Fruit fly (Drosophila melanogaster): ENCODE data around the gene vap.

Gene vap

DNA sequence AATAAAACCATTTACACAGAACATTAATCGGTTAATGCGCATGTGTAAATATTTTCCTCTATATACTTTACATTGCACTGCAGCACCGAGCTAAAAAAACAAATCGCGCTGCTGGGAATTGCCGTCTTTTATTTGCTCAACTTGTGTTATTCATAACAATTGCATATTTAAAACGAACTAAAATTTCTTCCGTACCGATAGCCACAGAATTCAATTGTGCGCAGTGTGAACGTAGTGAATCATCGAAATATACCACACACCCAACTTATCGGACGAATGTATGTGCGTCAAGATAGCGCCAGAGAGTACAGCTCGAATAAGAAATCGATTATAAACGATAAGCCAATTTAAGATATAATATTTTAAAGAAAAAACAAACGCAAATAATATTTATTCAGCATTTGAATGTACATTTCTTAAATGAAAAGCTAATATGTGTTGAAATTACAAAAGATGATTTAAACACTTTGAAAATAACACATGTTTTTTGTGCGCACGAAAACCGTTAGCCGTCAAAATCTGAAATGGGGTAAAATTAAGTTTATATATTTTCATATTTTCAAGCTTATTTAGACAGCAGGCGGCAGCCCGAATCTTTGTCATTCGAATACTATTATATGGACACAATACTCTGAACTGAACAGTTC lies at the start of gene vap, which contains the start of gene CG12698:
vap (minus strand) TSS at position 262 of the 647 bp plus-strand sequence.
CG12698 (plus strand) TSS at position 597 of the 647 bp plus-strand sequence.
- TF ChIP-seq EcR (GFP tag; optimal IDR thresholded peaks at IDR 0.05) (no peak), usp (GFP tag; optimal IDR thresholded peaks at IDR 0.05) (no peak), CG8478 (optimal IDR thresholded peaks at IDR 0.05) (no peak), Dll (optimal IDR thresholded peaks at IDR 0.05) (no peak), psq (optimal IDR thresholded peaks at IDR 0.05) (no peak), pan (optimal IDR thresholded peaks at IDR 0.05) (no peak)

DNA sequence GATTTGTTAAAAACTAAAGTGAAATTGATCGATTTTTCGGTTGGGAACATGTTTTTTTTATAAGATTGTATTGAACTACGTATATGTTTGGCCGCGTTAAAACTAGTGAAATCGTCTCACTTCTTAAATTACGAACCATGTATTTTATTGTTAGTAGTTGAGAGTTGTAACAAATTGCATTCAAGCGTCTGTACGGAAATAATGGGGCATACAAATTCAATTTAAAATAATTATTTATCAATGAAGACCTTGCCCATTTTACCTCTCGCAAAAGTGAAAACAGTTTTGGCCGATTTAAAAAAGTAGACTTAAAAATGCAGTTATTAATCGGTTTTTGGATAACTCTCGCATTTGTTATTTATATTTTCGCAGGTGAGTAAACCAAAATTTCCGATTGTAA lies 3.2 kb upstream of the vap start, which contains the start of gene Muc14A:
Muc14A (plus strand) TSS at position 301 of the 400 bp plus-strand sequence.
- TF ChIP-seq pan (optimal IDR thresholded peaks at IDR 0.05), result no peak
- TF ChIP-seq CG8478 (optimal IDR thresholded peaks at IDR 0.05), result no peak
- no peak for TF ChIP-seq EcR (GFP tag; optimal IDR thresholded peaks at IDR 0.05)
- no peak for TF ChIP-seq Dll (optimal IDR thresholded peaks at IDR 0.05)
- TF ChIP-seq usp (GFP tag; optimal IDR thresholded peaks at IDR 0.05), result no peak
- no peak for TF ChIP-seq psq (optimal IDR thresholded peaks at IDR 0.05)

DNA sequence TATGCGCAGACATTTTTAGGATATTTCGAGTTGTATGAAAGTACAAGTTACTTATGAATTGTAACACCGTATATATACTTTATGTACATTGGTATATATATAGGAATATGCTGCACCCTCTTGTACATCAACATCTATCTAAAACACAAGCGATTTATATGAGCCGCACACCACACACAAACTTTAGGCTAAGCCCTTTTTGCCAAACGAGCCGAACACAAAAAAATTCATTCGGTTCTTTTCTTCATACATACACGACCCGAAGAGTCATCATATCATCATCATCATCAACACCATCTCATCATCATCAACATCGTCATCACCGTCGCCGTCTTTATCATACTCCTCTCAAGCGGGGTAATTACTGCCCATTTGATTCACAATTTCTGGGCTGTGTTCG lies 546 bp downstream of the vap start:
- TF ChIP-seq pan (optimal IDR thresholded peaks at IDR 0.05) (no peak), psq (optimal IDR thresholded peaks at IDR 0.05) (no peak), CG8478 (optimal IDR thresholded peaks at IDR 0.05) (no peak), usp (GFP tag; optimal IDR thresholded peaks at IDR 0.05) (no peak), Dll (optimal IDR thresholded peaks at IDR 0.05) (no peak), EcR (GFP tag; optimal IDR thresholded peaks at IDR 0.05) (no peak)

DNA sequence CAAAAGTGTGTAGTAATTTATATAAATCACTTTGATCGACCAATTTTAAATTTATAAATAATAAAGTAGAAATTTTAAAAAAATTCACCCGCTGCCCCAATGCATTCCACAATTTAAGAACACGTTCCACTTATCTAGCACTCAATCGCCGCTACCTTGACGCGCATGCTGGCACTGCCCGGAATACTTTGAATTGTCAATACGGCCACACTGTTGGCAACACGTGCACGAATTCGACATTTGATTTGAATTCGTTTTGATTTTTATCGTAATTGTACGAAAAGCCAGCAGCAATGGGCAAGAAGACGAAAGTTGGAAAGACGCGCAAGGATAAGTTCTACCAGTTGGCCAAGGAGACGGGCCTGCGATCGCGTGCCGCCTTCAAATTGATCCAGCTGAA lies 8.8 kb downstream of the vap start, which contains the start of gene CG8939:
CG8939 (plus strand) TSS at position 186 of the 400 bp plus-strand sequence.
- no peak for TF ChIP-seq usp (GFP tag; optimal IDR thresholded peaks at IDR 0.05)
- TF ChIP-seq psq (optimal IDR thresholded peaks at IDR 0.05), result no peak
- no peak for TF ChIP-seq EcR (GFP tag; optimal IDR thresholded peaks at IDR 0.05)
- TF ChIP-seq Dll (optimal IDR thresholded peaks at IDR 0.05), result no peak
- TF ChIP-seq CG8478 (optimal IDR thresholded peaks at IDR 0.05), result no peak
- TF ChIP-seq pan (optimal IDR thresholded peaks at IDR 0.05), result no peak

DNA sequence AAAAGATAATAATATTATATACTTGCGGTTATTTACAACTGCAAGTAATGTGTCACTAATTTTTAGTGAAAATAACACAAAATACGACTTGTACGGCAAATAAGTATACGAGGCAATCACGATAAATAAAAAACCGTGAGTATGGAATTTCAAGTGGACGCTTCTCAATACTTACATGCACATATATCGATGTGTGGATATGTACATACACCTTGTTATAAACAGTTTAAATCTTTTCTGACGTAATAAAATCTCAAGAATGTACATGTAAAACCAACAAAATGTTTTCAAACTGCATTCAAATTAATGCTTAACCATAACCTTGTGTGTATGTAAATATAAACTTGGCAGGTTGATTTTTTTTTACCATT lies 13.1 kb downstream of the vap start:
- no peak for TF ChIP-seq psq (optimal IDR thresholded peaks at IDR 0.05)
- TF ChIP-seq usp (GFP tag; optimal IDR thresholded peaks at IDR 0.05), result no peak
- TF ChIP-seq EcR (GFP tag; optimal IDR thresholded peaks at IDR 0.05), result no peak
- no peak for TF ChIP-seq CG8478 (optimal IDR thresholded peaks at IDR 0.05)
- no peak for TF ChIP-seq Dll (optimal IDR thresholded peaks at IDR 0.05)
- TF ChIP-seq pan (optimal IDR thresholded peaks at IDR 0.05), result no peak

DNA sequence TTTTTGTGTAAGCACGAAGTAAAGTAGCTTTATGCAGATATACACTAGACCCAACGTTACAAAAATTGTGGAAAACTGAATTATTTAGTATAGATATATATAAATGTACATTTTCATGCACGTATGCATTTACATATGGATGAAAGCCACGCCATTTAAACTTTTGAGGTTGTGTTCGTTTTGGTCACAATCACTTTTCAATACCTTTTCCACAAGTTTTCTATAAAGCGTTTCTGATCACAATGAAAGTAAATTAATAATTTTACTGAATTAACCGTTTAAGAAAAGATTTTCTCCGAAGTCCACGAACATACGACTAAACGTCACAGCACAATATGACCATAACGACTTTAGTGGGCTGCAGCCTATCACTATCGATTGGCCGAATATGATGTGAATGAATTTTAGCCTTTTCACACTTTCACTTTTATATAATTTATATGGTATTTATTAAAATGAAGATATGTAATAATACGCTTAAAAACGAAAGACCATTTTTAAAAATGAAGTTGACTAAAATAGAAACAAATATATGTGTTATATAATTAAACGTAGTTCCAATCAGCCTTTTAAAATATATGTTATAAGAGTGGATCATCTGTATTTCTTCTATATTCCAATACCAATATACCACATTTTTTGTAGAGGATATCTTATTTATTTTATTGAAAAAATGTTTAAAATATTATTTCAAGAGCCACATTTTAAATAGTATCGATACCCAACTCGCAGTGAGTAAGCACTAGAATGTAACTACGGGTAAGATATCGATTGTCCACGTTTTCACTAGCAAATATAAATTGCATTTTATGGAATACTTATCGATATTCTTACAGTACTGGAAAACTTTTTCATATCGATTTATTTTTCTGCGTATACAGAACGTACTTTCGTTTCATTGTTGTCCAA lies 13.7 kb downstream of the vap start, which contains the start of the genes CG46312, eIF5 and exd:
CG46312 (minus strand) TSS at position 357 of the 909 bp plus-strand sequence.
eIF5 (minus strand) TSS at position 357 of the 909 bp plus-strand sequence.
exd (plus strand) TSS at position 851 of the 909 bp plus-strand sequence.
- TF ChIP-seq Dll (optimal IDR thresholded peaks at IDR 0.05) (no peak), EcR (GFP tag; optimal IDR thresholded peaks at IDR 0.05) (no peak), usp (GFP tag; optimal IDR thresholded peaks at IDR 0.05) (no peak), psq (optimal IDR thresholded peaks at IDR 0.05) (no peak), pan (optimal IDR thresholded peaks at IDR 0.05) (no peak), CG8478 (optimal IDR thresholded peaks at IDR 0.05) (no peak)

DNA sequence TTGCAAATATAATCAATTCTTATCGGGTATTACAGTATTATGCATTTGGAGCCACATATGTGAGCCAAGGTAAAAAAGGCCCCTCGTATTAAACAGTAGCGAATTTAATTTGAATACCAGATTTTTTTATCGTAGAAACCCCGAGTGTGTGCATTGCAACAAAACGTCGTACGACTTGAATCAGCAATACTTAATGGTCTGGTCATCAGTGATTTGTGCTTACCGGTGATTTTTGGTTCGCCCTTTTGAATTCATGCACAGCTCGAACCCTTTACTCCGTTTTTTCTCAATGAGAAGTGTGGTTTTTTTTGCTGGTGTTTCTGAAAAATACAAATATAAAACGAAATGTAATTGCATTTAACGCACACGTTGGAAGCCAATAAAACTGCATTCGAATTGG lies 16.0 kb downstream of the vap start:
- TF ChIP-seq Dll (optimal IDR thresholded peaks at IDR 0.05) (no peak), EcR (GFP tag; optimal IDR thresholded peaks at IDR 0.05) (no peak), CG8478 (optimal IDR thresholded peaks at IDR 0.05) (no peak), pan (optimal IDR thresholded peaks at IDR 0.05) (no peak), usp (GFP tag; optimal IDR thresholded peaks at IDR 0.05) (no peak), psq (optimal IDR thresholded peaks at IDR 0.05) (no peak)

DNA sequence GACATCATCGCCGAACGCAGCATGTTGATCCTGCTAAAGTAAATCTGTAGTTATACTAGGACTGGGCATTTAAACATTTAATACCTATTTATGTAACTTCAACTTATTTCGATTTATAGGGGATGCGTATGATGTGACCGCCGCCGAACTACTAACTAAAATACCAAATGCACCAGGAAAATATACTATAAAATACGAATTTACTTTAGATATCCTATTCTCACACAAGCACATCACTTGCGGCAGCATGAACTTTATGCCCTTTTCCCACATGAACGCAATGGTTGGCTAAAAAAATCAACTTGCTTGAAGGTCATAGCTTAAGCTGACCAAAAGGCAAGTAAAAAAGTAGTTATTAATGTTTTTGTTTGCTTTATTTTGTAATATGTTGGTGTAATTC lies 19.0 kb downstream of the vap start, which contains the start of gene ND-20:
ND-20 (minus strand) TSS at position 155 of the 400 bp plus-strand sequence.
- no peak for TF ChIP-seq psq (optimal IDR thresholded peaks at IDR 0.05)
- no peak for TF ChIP-seq Dll (optimal IDR thresholded peaks at IDR 0.05)
- no peak for TF ChIP-seq pan (optimal IDR thresholded peaks at IDR 0.05)
- TF ChIP-seq CG8478 (optimal IDR thresholded peaks at IDR 0.05), result no peak
- no peak for TF ChIP-seq EcR (GFP tag; optimal IDR thresholded peaks at IDR 0.05)
- no peak for TF ChIP-seq usp (GFP tag; optimal IDR thresholded peaks at IDR 0.05)

DNA sequence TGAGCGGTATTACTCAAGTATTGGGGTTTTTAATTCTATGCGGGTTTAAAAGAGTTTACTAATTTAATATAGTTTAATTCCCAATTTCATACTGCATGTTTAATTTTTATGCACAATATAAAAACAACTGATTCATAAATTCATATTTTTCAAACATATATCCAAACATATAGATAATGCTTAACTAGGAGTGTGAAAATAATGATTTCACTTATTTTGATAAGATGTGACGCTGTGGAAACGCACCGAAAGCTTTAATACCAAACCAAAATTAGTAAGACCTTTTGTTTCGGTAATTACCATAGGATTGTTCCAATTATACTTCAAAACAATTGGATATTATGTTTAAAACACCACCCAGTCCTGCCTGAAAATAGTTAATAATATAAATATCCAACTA lies 22.1 kb downstream of the vap start, which contains the start of gene Slc25A46a:
Slc25A46a (plus strand) TSS at position 272 of the 400 bp plus-strand sequence.
- TF ChIP-seq pan (optimal IDR thresholded peaks at IDR 0.05) (no peak), CG8478 (optimal IDR thresholded peaks at IDR 0.05) (no peak), EcR (GFP tag; optimal IDR thresholded peaks at IDR 0.05) (no peak), Dll (optimal IDR thresholded peaks at IDR 0.05) (no peak), psq (optimal IDR thresholded peaks at IDR 0.05) (no peak), usp (GFP tag; optimal IDR thresholded peaks at IDR 0.05) (no peak)

DNA sequence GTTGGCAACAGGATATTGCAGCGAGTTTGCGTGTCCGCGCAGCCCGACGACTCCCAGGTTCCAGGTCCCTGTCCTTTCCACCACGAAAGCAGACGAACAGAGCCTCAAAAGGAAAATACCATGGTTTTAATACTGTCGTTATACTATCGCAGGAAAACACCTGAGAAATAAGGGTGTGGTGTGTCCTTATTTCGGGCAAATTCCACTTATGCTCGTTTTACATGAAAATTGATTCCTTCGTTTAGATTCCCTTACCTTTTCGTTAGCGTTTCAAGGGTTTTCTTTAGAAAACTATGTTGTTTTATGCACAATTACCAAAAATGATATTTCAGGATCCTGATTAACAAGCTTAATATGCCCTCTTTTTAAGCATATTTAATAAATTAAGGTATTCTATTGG lies 22.8 kb downstream of the vap start, which contains the start of gene Cep164:
Cep164 (minus strand) TSS at position 101 of the 400 bp plus-strand sequence.
- no peak for TF ChIP-seq usp (GFP tag; optimal IDR thresholded peaks at IDR 0.05)
- TF ChIP-seq pan (optimal IDR thresholded peaks at IDR 0.05), result no peak
- no peak for TF ChIP-seq EcR (GFP tag; optimal IDR thresholded peaks at IDR 0.05)
- TF ChIP-seq psq (optimal IDR thresholded peaks at IDR 0.05), result no peak
- no peak for TF ChIP-seq Dll (optimal IDR thresholded peaks at IDR 0.05)
- TF ChIP-seq CG8478 (optimal IDR thresholded peaks at IDR 0.05), result no peak

DNA sequence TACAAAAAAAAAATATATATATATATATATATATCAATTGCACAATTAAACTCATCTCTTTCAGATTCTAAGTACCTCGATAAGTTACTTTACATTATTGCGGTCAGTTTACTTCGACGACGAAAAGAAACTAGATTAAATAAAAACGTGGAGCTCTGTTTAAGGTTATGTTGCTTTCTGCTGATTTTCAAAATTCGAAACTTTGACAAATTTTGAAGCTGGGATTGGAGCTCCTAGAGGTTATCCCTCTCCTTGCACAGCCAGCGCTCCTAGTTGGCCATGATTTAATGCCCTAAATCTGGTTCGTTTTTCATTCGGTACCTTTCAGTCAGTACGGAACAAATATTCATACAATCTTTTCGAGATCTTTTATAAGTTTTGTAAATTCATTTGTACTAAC lies 29.0 kb downstream of the vap start, which contains the start of gene CG42766:
CG42766 (plus strand) TSS at position 301 of the 400 bp plus-strand sequence.
- no peak for TF ChIP-seq pan (optimal IDR thresholded peaks at IDR 0.05)
- no peak for TF ChIP-seq CG8478 (optimal IDR thresholded peaks at IDR 0.05)

Measured in whole organism.